Worm (Caenorhabditis elegans) whole organism, L2 larva: ENCODE measurements around the gene T26C12.1.

ENCODE experiments used
- aly-2 ChIP-seq: fragments of 150-350 bp; optimal IDR thresholded peaks from 2 replicates; lab custom pipeline; 2014; ENCODE audit warnings: missing biosample characterization, missing genetic modification characterization
- ceh-82 ChIP-seq: fragments of 150-350 bp; optimal IDR thresholded peaks from 2 replicates; lab custom pipeline; 2014; ENCODE audit warnings: missing biosample characterization, missing genetic modification characterization
- elt-3 ChIP-seq: sonication (generic microtip); optimal IDR thresholded peaks from 2 replicates; lab custom pipeline; 2017; ENCODE audit warnings: missing biosample characterization, missing genetic modification characterization
- lin-13 ChIP-seq: fragments of 150-350 bp; optimal IDR thresholded peaks from 2 replicates; lab custom pipeline; 2014; ENCODE audit warnings: missing biosample characterization, missing genetic modification reagents, missing genetic modification characterization
- mdl-1 ChIP-seq, 2 experiments: fragments of 150-350 bp in 1 of 2; sonication (generic microtip) in 1 of 2; optimal IDR thresholded peaks; 2 replicates each; lab custom pipeline; 2017; ENCODE audit warnings: missing biosample characterization in 2 of 2, missing genetic modification characterization in 2 of 2
- nhr-11 ChIP-seq: fragments of 150-350 bp; optimal IDR thresholded peaks from 2 replicates; lab custom pipeline; 2014; ENCODE audit warnings: missing biosample characterization, missing genetic modification characterization
- unc-39 ChIP-seq: fragments of 150-350 bp; optimal IDR thresholded peaks from 2 replicates; lab custom pipeline; 2014; ENCODE audit warnings: missing biosample characterization, missing genetic modification characterization
- ztf-4 ChIP-seq: fragments of 150-350 bp; optimal IDR thresholded peaks from 2 replicates; lab custom pipeline; 2014; ENCODE audit warnings: missing biosample characterization, missing genetic modification characterization

- TF ChIP-seq unc-39 (tag; lab: Kevin White, UChicago), result no peak
- no peak for TF ChIP-seq lin-13 (GFP tag; lab: Kevin White, UChicago)
- no peak for TF ChIP-seq ztf-4 (tag; lab: Kevin White, UChicago)
- no peak for TF ChIP-seq mdl-1 (tag; optimal IDR thresholded peaks at IDR 0.05; lab: Kevin White, UChicago)
- no peak for TF ChIP-seq nhr-11 (tag; lab: Kevin White, UChicago)
- no peak for TF ChIP-seq aly-2
- no peak for TF ChIP-seq elt-3 (tag; lab: Kevin White, UChicago)
- TF ChIP-seq ceh-82 (tag; lab: Kevin White, UChicago), result no peak
Observed at ce11 chrIV:3221158-3221557, 37.6 kb upstream of the T26C12.1 start.
